Comparison of ENCODE assay signal across 1 fruit fly cellular context in genomic region chr2L:5532061-5532460, dm6.
A peak's percentile ranks its signal among the peaks of the same experiment; 100 is the strongest.
TF ChIP-seq lines count a peak whose summit lies in the region.

Coq6 (minus strand) TSS chr2L:5532223.

TF ChIP-seq in whole organism, embryonic, 481 proteins besides CTCF, POLR2A, EP300 and RAD21 (continued from another document):
- peak; percentile 85 for TF ChIP-seq Myb (GFP tag; optimal IDR thresholded peaks at IDR 0.05; lab: Kevin White, UChicago)
- peak; percentile 78 for TF ChIP-seq Sry-δ (GFP tag; optimal IDR thresholded peaks at IDR 0.05; lab: Kevin White, UChicago)
- no peak for TF ChIP-seq CkIIα-i1 (GFP tag; IDR thresholded peaks at IDR 0.05; lab: Robert Waterston, UW)
- TF ChIP-seq CG11247 (GFP tag; IDR thresholded peaks at IDR 0.05; lab: Robert Waterston, UW) = no peak
- 0 out of 2 replicates have a peak, but pooled peaks have one; percentile 18 for TF ChIP-seq CG2129 (GFP tag; IDR thresholded peaks at IDR 0.05; lab: Robert Waterston, UW; ENCODE audit: partially characterized antibody)
- 0 out of 2 replicates have a peak, but pooled peaks have one; percentile 16 for TF ChIP-seq Ptx1 (GFP tag; IDR thresholded peaks at IDR 0.05; lab: Robert Waterston, UW)
- TF ChIP-seq Optix (GFP tag; IDR thresholded peaks at IDR 0.05; lab: Robert Waterston, UW) = no peak
- TF ChIP-seq slou (GFP tag; optimal IDR thresholded peaks at IDR 0.05; lab: Kevin White, UChicago) = no peak
- peak; percentile 71; the same call in 1 of the 2 replicates for TF ChIP-seq MBD-R2 (GFP tag; IDR thresholded peaks at IDR 0.05; lab: Robert Waterston, UW)
- TF ChIP-seq Dref (GFP tag; IDR thresholded peaks at IDR 0.05; lab: Robert Waterston, UW) = peak; percentile 74
- peak; percentile 22; the same call in 1 of the 2 replicates for TF ChIP-seq Rfx (GFP tag; IDR thresholded peaks at IDR 0.05; lab: Robert Waterston, UW)
- peak; percentile 49; the same call in 1 of the 2 replicates for TF ChIP-seq amos (GFP tag; IDR thresholded peaks at IDR 0.05; lab: Robert Waterston, UW; ENCODE audit: partially characterized antibody)
- TF ChIP-seq HLH4C (GFP tag; IDR thresholded peaks at IDR 0.05; lab: Robert Waterston, UW; ENCODE audit: partially characterized antibody) = peak; percentile 65; the same call in 2 of the 3 replicates
- no peak for TF ChIP-seq CG16815 (GFP tag; optimal IDR thresholded peaks at IDR 0.05; lab: Kevin White, UChicago)
- TF ChIP-seq PHDP (tag; optimal IDR thresholded peaks at IDR 0.05; lab: Kevin White, UChicago) = no peak
- peak; percentile 51; the same call in 2 of the 3 replicates for TF ChIP-seq CG16813 (GFP tag; IDR thresholded peaks at IDR 0.05; lab: Robert Waterston, UW; ENCODE audit: partially characterized antibody)
- no peak for TF ChIP-seq emc (GFP tag; optimal IDR thresholded peaks at IDR 0.05; lab: Kevin White, UChicago)
- peak; percentile 76 for TF ChIP-seq sens (GFP tag; lab: Kevin White, UChicago)
- no peak for TF ChIP-seq p53 (GFP tag; optimal IDR thresholded peaks at IDR 0.05; lab: Kevin White, UChicago)
- TF ChIP-seq zen2 (GFP tag; IDR thresholded peaks at IDR 0.05; lab: Robert Waterston, UW; ENCODE audit: partially characterized antibody) = peak; percentile 68; the same call in 2 of the 3 replicates
- TF ChIP-seq CG9215 (GFP tag; IDR thresholded peaks at IDR 0.05; lab: Robert Waterston, UW) = peak; percentile 96
- TF ChIP-seq Dll (GFP tag; IDR thresholded peaks at IDR 0.05; lab: Robert Waterston, UW; ENCODE audit: partially characterized antibody) = peak; percentile 70
- peak; percentile 50; the same call in 2 of the 3 replicates for TF ChIP-seq CG14860 (GFP tag; IDR thresholded peaks at IDR 0.05; lab: Robert Waterston, UW; ENCODE audit: partially characterized antibody)
- TF ChIP-seq CG8388 (GFP tag; optimal IDR thresholded peaks at IDR 0.05; lab: Kevin White, UChicago) = no peak
- peak; percentile 41 for TF ChIP-seq MESR4 (GFP tag; optimal IDR thresholded peaks at IDR 0.05; lab: Kevin White, UChicago)
- TF ChIP-seq CG43689 (GFP tag; IDR thresholded peaks at IDR 0.05; lab: Robert Waterston, UW) = no peak
- peak; percentile 39 for TF ChIP-seq CG14710 (tag; optimal IDR thresholded peaks at IDR 0.05; lab: Kevin White, UChicago)
- peak; percentile 79 for TF ChIP-seq nerfin-1 (tag; optimal IDR thresholded peaks at IDR 0.05; lab: Kevin White, UChicago)
- TF ChIP-seq Opbp (GFP tag; IDR thresholded peaks at IDR 0.05; lab: Robert Waterston, UW; ENCODE audit: partially characterized antibody) = peak; percentile 53; the same call in 2 of the 3 replicates
- peak; percentile 39; the same call in 1 of the 2 replicates for TF ChIP-seq bbx (GFP tag; IDR thresholded peaks at IDR 0.05; lab: Robert Waterston, UW; ENCODE audit: partially characterized antibody)
- peak; percentile 42; the same call in 1 of the 2 replicates for TF ChIP-seq CG32532 (GFP tag; IDR thresholded peaks at IDR 0.05; lab: Robert Waterston, UW)
- no peak for TF ChIP-seq kay (GFP tag; optimal IDR thresholded peaks at IDR 0.05; lab: Kevin White, UChicago)
- peak; percentile 14 for TF ChIP-seq nmo (GFP tag; optimal IDR thresholded peaks at IDR 0.05; lab: Kevin White, UChicago)
- TF ChIP-seq Pdp1 (GFP tag; optimal IDR thresholded peaks at IDR 0.05; lab: Kevin White, UChicago) = peak in 1 of 2 experiments; percentile 58
- peak; percentile 47; the same call in 1 of the 2 replicates for TF ChIP-seq Bgb (GFP tag; IDR thresholded peaks at IDR 0.05; lab: Robert Waterston, UW; ENCODE audit: partially characterized antibody)
- no peak for TF ChIP-seq pb (GFP tag; optimal IDR thresholded peaks at IDR 0.05; lab: Kevin White, UChicago)
- peak; percentile 54 for TF ChIP-seq hbn (GFP tag; IDR thresholded peaks at IDR 0.05; lab: Robert Waterston, UW; ENCODE audit: partially characterized antibody)
- TF ChIP-seq CG9932 (GFP tag; IDR thresholded peaks at IDR 0.05; lab: Robert Waterston, UW) = peak; percentile 15; the same call in 1 of the 2 replicates
- TF ChIP-seq CG15514 (GFP tag; optimal IDR thresholded peaks at IDR 0.05; lab: Kevin White, UChicago) = peak; percentile 25
- TF ChIP-seq sna (GFP tag; IDR thresholded peaks at IDR 0.05; lab: Robert Waterston, UW; ENCODE audit: partially characterized antibody) = peak; percentile 63
- peak; percentile 19 for TF ChIP-seq YL-1 (GFP tag; optimal IDR thresholded peaks at IDR 0.05; lab: Kevin White, UChicago)
- peak; percentile 56 for TF ChIP-seq Dp (GFP tag; optimal IDR thresholded peaks at IDR 0.05; lab: Kevin White, UChicago)
- TF ChIP-seq CG30020 (tag; optimal IDR thresholded peaks at IDR 0.05; lab: Kevin White, UChicago) = no peak
- no peak for TF ChIP-seq pho (GFP tag; optimal IDR thresholded peaks at IDR 0.05; lab: Kevin White, UChicago)
- TF ChIP-seq pzg (GFP tag; optimal IDR thresholded peaks at IDR 0.05; lab: Kevin White, UChicago) = peak; percentile 36
- TF ChIP-seq unc-4 (GFP tag; IDR thresholded peaks at IDR 0.05; lab: Robert Waterston, UW; ENCODE audit: partially characterized antibody) = peak; percentile 68
- TF ChIP-seq Abd-B (GFP tag; optimal IDR thresholded peaks at IDR 0.05; lab: Kevin White, UChicago) = peak; percentile 13
- TF ChIP-seq CG6791 (GFP tag; IDR thresholded peaks at IDR 0.05; lab: Robert Waterston, UW; ENCODE audit: partially characterized antibody) = peak; percentile 75
- peak; percentile 49 for TF ChIP-seq knrl (GFP tag; IDR thresholded peaks at IDR 0.05; lab: Robert Waterston, UW; ENCODE audit: partially characterized antibody)
- TF ChIP-seq BEAF-32 (GFP tag; optimal IDR thresholded peaks at IDR 0.05; lab: Kevin White, UChicago) = peak; percentile 62
- no peak for TF ChIP-seq D (optimal IDR thresholded peaks at IDR 0.05; lab: Kevin White, UChicago)
- no peak for TF ChIP-seq D (GFP tag; optimal IDR thresholded peaks at IDR 0.05; lab: Kevin White, UChicago)
- TF ChIP-seq CG6654 (GFP tag; optimal IDR thresholded peaks at IDR 0.05; lab: Kevin White, UChicago) = no peak
- peak; percentile 83 for TF ChIP-seq Med (GFP tag; lab: Kevin White, UChicago)
- no peak for TF ChIP-seq Usf (GFP tag; optimal IDR thresholded peaks at IDR 0.05; lab: Kevin White, UChicago)
